Worm (Caenorhabditis elegans) whole organism, L1 larva: ENCODE data around the gene jmjd-3.2.
A peak's percentile ranks its signal among the peaks of the same experiment; 100 is the strongest.

Experiments used
- C16A3.4 ChIP-seq: fragments of 150-350 bp; optimal IDR thresholded peaks from 2 replicates; lab custom pipeline; 2014; ENCODE audit warnings: missing biosample characterization, missing genetic modification characterization
- C34B4.2 ChIP-seq: sonication (generic microtip); optimal IDR thresholded peaks from 2 replicates; lab custom pipeline; 2017; ENCODE audit warnings: mild to moderate bottlenecking, missing genetic modification characterization, missing compliant biosample characterization
- aha-1 ChIP-seq: fragments of 150-350 bp; optimal IDR thresholded peaks from 2 replicates; lab custom pipeline; 2014; ENCODE audit warnings: missing biosample characterization, missing genetic modification characterization
- aly-2 ChIP-seq: fragments of 150-350 bp; optimal IDR thresholded peaks from 2 replicates; lab custom pipeline; 2014; ENCODE audit warnings: missing biosample characterization, missing genetic modification characterization
- blmp-1 ChIP-seq: fragments of 150-350 bp; optimal IDR thresholded peaks from 2 replicates; lab custom pipeline; 2014; ENCODE audit warnings: missing biosample characterization, missing genetic modification characterization
- ceh-63 ChIP-seq: fragments of 200-800 bp; sonication (Bioruptor generic); optimal IDR thresholded peaks from 2 replicates; lab custom pipeline; 2018; ENCODE audit warnings: mild to moderate bottlenecking, missing genetic modification characterization, missing compliant biosample characterization
- dpl-1 ChIP-seq, 3 experiments: fragments of 150-350 bp in 2 of 3; sonication (generic microtip) in 1 of 3; optimal IDR thresholded peaks; 2 replicates each; lab custom pipeline; 2014 to 2017; ENCODE audit warnings: missing biosample characterization in 3 of 3, missing genetic modification characterization in 3 of 3, missing genetic modification reagents in 3 of 3
- efl-3 ChIP-seq: fragments of 200-800 bp; sonication (Bioruptor generic); optimal IDR thresholded peaks from 2 replicates; lab custom pipeline; 2018; ENCODE audit warnings: mild to moderate bottlenecking, missing genetic modification characterization, missing compliant biosample characterization
- elt-2 ChIP-seq: sonication (generic microtip); optimal IDR thresholded peaks from 2 replicates; lab custom pipeline; 2016; ENCODE audit warnings: missing genetic modification characterization, mild to moderate bottlenecking, inconsistent platforms, missing compliant biosample characterization, missing genetic modification reagents
- elt-3 ChIP-seq, 6 experiments: fragments of 150-350 bp in 1 of 6; sonication (generic microtip); optimal IDR thresholded peaks; 2 replicates each; lab custom pipeline; 2017 to 2018; ENCODE audit warnings: missing biosample characterization in 6 of 6, missing genetic modification characterization in 6 of 6, inconsistent platforms in 1 of 6
- fkh-10 ChIP-seq: sonication (generic microtip); optimal IDR thresholded peaks from 2 replicates; lab custom pipeline; 2017; ENCODE audit warnings: missing biosample characterization, missing genetic modification reagents, missing genetic modification characterization
- fkh-4 ChIP-seq: sonication (generic microtip); optimal IDR thresholded peaks from 2 replicates; lab custom pipeline; 2016; ENCODE audit warnings: missing compliant biosample characterization, missing genetic modification characterization, borderline replicate concordance
- fkh-8 ChIP-seq: sonication (generic microtip); optimal IDR thresholded peaks from 2 replicates; lab custom pipeline; 2016; ENCODE audit warnings: mild to moderate bottlenecking, missing genetic modification characterization, missing compliant biosample characterization
- fos-1 ChIP-seq: fragments of 150-350 bp; optimal IDR thresholded peaks from 2 replicates; lab custom pipeline; 2014; ENCODE audit warnings: missing biosample characterization, missing genetic modification characterization
- hlh-17 ChIP-seq: fragments of 200-800 bp; sonication (Bioruptor generic); optimal IDR thresholded peaks from 2 replicates; lab custom pipeline; 2018; ENCODE audit warnings: missing genetic modification characterization, mild to moderate bottlenecking, missing compliant biosample characterization, moderate library complexity, borderline replicate concordance
- irx-1 ChIP-seq: sonication (generic microtip); optimal IDR thresholded peaks from 2 replicates; lab custom pipeline; 2016; ENCODE audit warnings: missing genetic modification characterization, missing compliant biosample characterization
- lin-13 ChIP-seq: fragments of 150-350 bp; optimal IDR thresholded peaks from 2 replicates; lab custom pipeline; 2014; ENCODE audit warnings: missing biosample characterization, missing genetic modification reagents, missing genetic modification characterization
- lin-14 ChIP-seq: fragments of 200-800 bp; sonication (Bioruptor generic); optimal IDR thresholded peaks from 2 replicates; lab custom pipeline; 2018; ENCODE audit warnings: mild to moderate bottlenecking, missing genetic modification characterization, moderate library complexity, missing compliant biosample characterization
- lin-15B ChIP-seq: fragments of 150-350 bp; sonication (generic microtip); optimal IDR thresholded peaks from 3 replicates; lab custom pipeline; 2014; ENCODE audit warnings: missing biosample characterization, missing genetic modification characterization
- lin-35 ChIP-seq, 2 experiments: fragments of 150-350 bp; optimal IDR thresholded peaks; 2 replicates each; lab custom pipeline; 2014; ENCODE audit warnings: missing biosample characterization in 2 of 2, missing genetic modification characterization in 2 of 2, missing genetic modification reagents in 2 of 2
- lin-39 ChIP-seq: fragments of 150-350 bp; optimal IDR thresholded peaks from 2 replicates; lab custom pipeline; 2014; ENCODE audit warnings: missing biosample characterization, missing genetic modification reagents, missing genetic modification characterization
- lir-3 ChIP-seq: sonication (generic microtip); optimal IDR thresholded peaks from 2 replicates; lab custom pipeline; 2016; ENCODE audit warnings: mild to moderate bottlenecking, missing genetic modification characterization, moderate library complexity, missing compliant biosample characterization; ENCODE audit not compliant: poor library complexity
- mdl-1 ChIP-seq, 2 experiments: fragments of 150-350 bp; optimal IDR thresholded peaks; 2 replicates each; lab custom pipeline; 2014 to 2017; ENCODE audit warnings: missing biosample characterization in 2 of 2, missing genetic modification characterization in 2 of 2, inconsistent platforms in 1 of 2
- mef-2 ChIP-seq: fragments of 150-350 bp; optimal IDR thresholded peaks from 2 replicates; lab custom pipeline; 2014; ENCODE audit warnings: missing biosample characterization, missing genetic modification characterization
- nhr-11 ChIP-seq: fragments of 150-350 bp; optimal IDR thresholded peaks from 2 replicates; lab custom pipeline; 2014; ENCODE audit warnings: missing biosample characterization, missing genetic modification characterization
- nhr-19 ChIP-seq: fragments of 200-800 bp; sonication (Bioruptor generic); conservative IDR thresholded peaks from 2 replicates; pipeline ENCODE4 v1.3.6; 2022; ENCODE audit warnings: missing genetic modification characterization, missing compliant biosample characterization
- nhr-20 ChIP-seq: sonication (generic microtip); optimal IDR thresholded peaks from 2 replicates; lab custom pipeline; 2016; ENCODE audit warnings: mild to moderate bottlenecking, missing genetic modification characterization, missing compliant biosample characterization
- nhr-237 ChIP-seq: fragments of 150-350 bp; optimal IDR thresholded peaks from 2 replicates; lab custom pipeline; 2014; ENCODE audit warnings: missing biosample characterization, missing genetic modification characterization
- nhr-47 ChIP-seq: sonication (generic microtip); optimal IDR thresholded peaks from 2 replicates; lab custom pipeline; 2016; ENCODE audit warnings: mild to moderate bottlenecking, missing genetic modification characterization, moderate library complexity, missing compliant biosample characterization
- nhr-71 ChIP-seq: sonication (generic microtip); optimal IDR thresholded peaks from 2 replicates; lab custom pipeline; 2016; ENCODE audit warnings: mild to moderate bottlenecking, missing genetic modification characterization, moderate library complexity, missing compliant biosample characterization
- nhr-76 ChIP-seq: sonication (generic microtip); optimal IDR thresholded peaks from 2 replicates; lab custom pipeline; 2017; ENCODE audit warnings: missing biosample characterization, missing genetic modification characterization
- nhr-84 ChIP-seq: sonication (generic microtip); optimal IDR thresholded peaks from 2 replicates; lab custom pipeline; 2017; ENCODE audit warnings: missing biosample characterization, missing genetic modification characterization
- nhr-85 ChIP-seq: sonication (generic microtip); peaks from one replicate; lab custom pipeline; 2016; ENCODE audit warnings: missing genetic modification characterization, inconsistent platforms, missing compliant biosample characterization
- nhr-90 ChIP-seq: sonication (generic microtip); optimal IDR thresholded peaks from 2 replicates; lab custom pipeline; 2016; ENCODE audit warnings: mild to moderate bottlenecking, missing genetic modification characterization, missing compliant biosample characterization; ENCODE audit not compliant: poor library complexity
- pag-3 ChIP-seq: sonication (generic microtip); optimal IDR thresholded peaks from 2 replicates; lab custom pipeline; 2017; ENCODE audit warnings: missing genetic modification characterization, mild to moderate bottlenecking, missing compliant biosample characterization, antibody characterized with exemption, borderline replicate concordance; ENCODE audit not compliant: insufficient read depth
- pax-3 ChIP-seq: fragments of 200-800 bp; sonication (Bioruptor generic); optimal IDR thresholded peaks from 2 replicates; lab custom pipeline; 2018; ENCODE audit warnings: mild to moderate bottlenecking, missing genetic modification characterization, moderate library complexity, missing compliant biosample characterization
- pqm-1 ChIP-seq: sonication (generic microtip); optimal IDR thresholded peaks from 3 replicates; lab custom pipeline; 2017; ENCODE audit warnings: missing biosample characterization, missing genetic modification characterization
- rnt-1 ChIP-seq: sonication (generic microtip); optimal IDR thresholded peaks from 2 replicates; lab custom pipeline; 2016; ENCODE audit warnings: mild to moderate bottlenecking, missing genetic modification characterization, moderate library complexity, missing compliant biosample characterization
- snpc-4 ChIP-seq: fragments of 150-350 bp; optimal IDR thresholded peaks from 2 replicates; lab custom pipeline; 2014; ENCODE audit warnings: missing biosample characterization, missing genetic modification characterization
- snu-23 ChIP-seq: sonication (generic microtip); optimal IDR thresholded peaks from 2 replicates; lab custom pipeline; 2016; ENCODE audit warnings: missing genetic modification characterization, missing compliant biosample characterization
- tlp-1 ChIP-seq: fragments of 150-350 bp; optimal IDR thresholded peaks from 2 replicates; lab custom pipeline; 2014; ENCODE audit warnings: missing biosample characterization, missing genetic modification characterization
- unc-130 ChIP-seq: fragments of 150-350 bp; optimal IDR thresholded peaks from 2 replicates; lab custom pipeline; 2017; ENCODE audit warnings: missing biosample characterization, missing genetic modification characterization, inconsistent platforms
- unc-30 ChIP-seq: sonication (generic microtip); optimal IDR thresholded peaks from 2 replicates; lab custom pipeline; 2017; ENCODE audit warnings: missing biosample characterization, missing genetic modification characterization
- unc-98 ChIP-seq: fragments of 200-800 bp; sonication (Bioruptor generic); IDR thresholded peaks from 2 replicates; pipeline ENCODE4 v1.3.6; 2022; ENCODE audit warnings: missing genetic modification characterization, missing compliant biosample characterization
- vab-15 ChIP-seq: sonication (generic microtip); optimal IDR thresholded peaks from 2 replicates; lab custom pipeline; 2017; ENCODE audit warnings: missing genotype, mild to moderate bottlenecking, missing genetic modification characterization, missing compliant biosample characterization
- xbp-1 ChIP-seq: sonication (generic microtip); optimal IDR thresholded peaks from 2 replicates; lab custom pipeline; 2016; ENCODE audit warnings: missing genetic modification characterization, missing compliant biosample characterization
- ztf-11 ChIP-seq, 2 experiments: sonication (generic microtip); optimal IDR thresholded peaks; 2 replicates each; lab custom pipeline; 2016 to 2017; ENCODE audit warnings: missing genetic modification characterization in 2 of 2, missing biosample characterization in 1 of 2, missing compliant biosample characterization in 1 of 2
- ztf-4 ChIP-seq: fragments of 150-350 bp; optimal IDR thresholded peaks from 2 replicates; lab custom pipeline; 2014; ENCODE audit warnings: missing biosample characterization, missing genetic modification characterization

jmjd-3.2 gene

ce11 chrX:14478743-14479428 is 30.9 kb downstream of the jmjd-3.2 start, which contains the start of gene M163.11:
Gene M163.11 (plus strand): TSS chrX:14479378.
- TF ChIP-seq ztf-4 (tag; lab: Kevin White, UChicago) (no peak), fkh-4 (no peak), elt-2 (tag; lab: Kevin White, UChicago) (peak; percentile 24), pag-3 (tag; lab: Kevin White, UChicago) (no peak), tlp-1 (tag; lab: Kevin White, UChicago) (no peak), nhr-20 (tag; lab: Kevin White, UChicago) (peak; percentile 55), nhr-84 (tag; lab: Kevin White, UChicago) (no peak), lin-15B (tag; lab: Kevin White, UChicago) (no peak), dpl-1 (GFP tag; optimal IDR thresholded peaks at IDR 0.05; lab: Kevin White, UChicago) (no peak), lir-3 (tag; lab: Kevin White, UChicago) (no peak), lin-14 (GFP tag; lab: Kevin White, UChicago) (peak; percentile 6), lin-39 (no peak), unc-130 (tag; lab: Kevin White, UChicago) (no peak), nhr-76 (tag; lab: Kevin White, UChicago) (no peak), unc-30 (no peak), fkh-8 (no peak), nhr-19 (GFP tag; lab: Robert Waterston, UW) (peak; percentile 58), nhr-85 (no peak), nhr-71 (peak; percentile 63), mdl-1 (tag; optimal IDR thresholded peaks at IDR 0.05; lab: Kevin White, UChicago) (peak in 1 of 2 experiments; percentile 5), lin-35 (GFP tag; optimal IDR thresholded peaks at IDR 0.05; lab: Kevin White, UChicago) (peak in 1 of 2 experiments; percentile 40), unc-98 (GFP tag; lab: Robert Waterston, UW) (no peak), C16A3.4 (tag; lab: Kevin White, UChicago) (no peak), snpc-4 (tag; lab: Kevin White, UChicago) (peak; percentile 49), rnt-1 (peak; percentile 55), nhr-11 (tag; lab: Kevin White, UChicago) (no peak), mef-2 (tag; lab: Kevin White, UChicago) (no peak), elt-3 (tag; optimal IDR thresholded peaks at IDR 0.05; lab: Kevin White, UChicago) (peak in 1 of 6 experiments; percentile 12), lin-13 (GFP tag; lab: Kevin White, UChicago) (no peak), snu-23 (peak; percentile 50), xbp-1 (tag; lab: Kevin White, UChicago) (no peak), pqm-1 (tag; lab: Kevin White, UChicago) (no peak), nhr-90 (tag; lab: Kevin White, UChicago) (peak; percentile 54), vab-15 (no peak), nhr-47 (peak; percentile 16), aly-2 (tag; lab: Kevin White, UChicago) (no peak)

- TF ChIP-seq nhr-90 (tag; lab: Kevin White, UChicago) = peak; percentile 88
- TF ChIP-seq lin-13 (GFP tag; lab: Kevin White, UChicago) = peak; percentile 85
- peak; percentile 72 to 86 for TF ChIP-seq lin-35 (GFP tag; optimal IDR thresholded peaks at IDR 0.05; lab: Kevin White, UChicago)
- no peak for TF ChIP-seq nhr-84 (tag; lab: Kevin White, UChicago)
- peak; percentile 76 for TF ChIP-seq C16A3.4 (tag; lab: Kevin White, UChicago)
- peak; percentile 43 for TF ChIP-seq lin-15B (tag; lab: Kevin White, UChicago)
- no peak for TF ChIP-seq ceh-63 (GFP tag; lab: Kevin White, UChicago)
- no peak for TF ChIP-seq tlp-1 (tag; lab: Kevin White, UChicago)
- TF ChIP-seq hlh-17 = no peak
- peak; percentile 88 for TF ChIP-seq snu-23
- TF ChIP-seq nhr-20 (tag; lab: Kevin White, UChicago) = peak; percentile 91
- TF ChIP-seq aha-1 (tag; lab: Kevin White, UChicago) = peak; percentile 42
- TF ChIP-seq irx-1 (tag; lab: Kevin White, UChicago) = peak; percentile 72
- TF ChIP-seq fos-1 (tag; lab: Kevin White, UChicago) = peak; percentile 55
- peak; percentile 49 for TF ChIP-seq pax-3 (tag; lab: Kevin White, UChicago)
- TF ChIP-seq ztf-11 (tag; optimal IDR thresholded peaks at IDR 0.05; lab: Kevin White, UChicago) = peak in 1 of 2 experiments; percentile 71
- no peak for TF ChIP-seq nhr-237
- no peak for TF ChIP-seq C34B4.2
- TF ChIP-seq efl-3 = no peak
- peak; percentile 92 for TF ChIP-seq nhr-85
- peak; percentile 81 for TF ChIP-seq xbp-1 (tag; lab: Kevin White, UChicago)
- peak; percentile 6 for TF ChIP-seq fkh-10
- TF ChIP-seq blmp-1 (tag; lab: Kevin White, UChicago) = peak; percentile 56
- peak; percentile 51 for TF ChIP-seq unc-130 (tag; lab: Kevin White, UChicago)
- peak in 3 of 6 experiments; percentile 7 to 74 (median 43) for TF ChIP-seq elt-3 (tag; optimal IDR thresholded peaks at IDR 0.05; lab: Kevin White, UChicago)
These were observed 32.2 kb downstream of the jmjd-3.2 start, which contains the start of gene gfi-3 for ce11 chrX:14480248-14480647. Gene gfi-3 (plus strand): TSS chrX:14480572.
